Fruit fly (Drosophila melanogaster) S2 (cell line): ENCODE data around the gene CG4880.

Experiments
- CG8478 ChIP-seq: fragments of >200 bp; optimal IDR thresholded peaks from 2 replicates; lab custom pipeline; 2018
- CTCF ChIP-seq, 2 experiments: fragments of >200 bp; optimal IDR thresholded peaks; 2 replicates each; lab custom pipeline; 2018

The CG4880 gene

DNA sequence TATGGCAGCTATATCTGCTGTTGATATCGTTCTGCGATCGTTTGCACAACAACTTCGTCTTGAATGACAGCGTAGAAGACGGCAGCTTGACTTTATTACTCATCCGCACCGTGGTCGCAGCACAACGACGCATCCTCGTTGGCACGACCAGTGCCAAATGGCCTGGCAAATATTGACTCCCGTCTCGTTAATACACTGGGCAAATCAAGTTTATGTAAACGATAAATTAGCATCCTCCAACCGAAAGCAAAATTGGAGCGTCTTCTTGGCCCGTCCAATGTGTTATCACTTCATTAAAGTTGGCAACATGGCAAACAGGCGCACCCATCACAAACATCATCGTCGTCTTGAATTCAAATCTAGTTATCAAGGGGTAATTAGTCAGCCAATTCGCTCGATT is 30.8 kb downstream of the CG4880 start:
- TF ChIP-seq CTCF (optimal IDR thresholded peaks at IDR 0.05; lab: Kevin White, UChicago) = no peak
- no peak for TF ChIP-seq CG8478 (lab: Kevin White, UChicago)

DNA sequence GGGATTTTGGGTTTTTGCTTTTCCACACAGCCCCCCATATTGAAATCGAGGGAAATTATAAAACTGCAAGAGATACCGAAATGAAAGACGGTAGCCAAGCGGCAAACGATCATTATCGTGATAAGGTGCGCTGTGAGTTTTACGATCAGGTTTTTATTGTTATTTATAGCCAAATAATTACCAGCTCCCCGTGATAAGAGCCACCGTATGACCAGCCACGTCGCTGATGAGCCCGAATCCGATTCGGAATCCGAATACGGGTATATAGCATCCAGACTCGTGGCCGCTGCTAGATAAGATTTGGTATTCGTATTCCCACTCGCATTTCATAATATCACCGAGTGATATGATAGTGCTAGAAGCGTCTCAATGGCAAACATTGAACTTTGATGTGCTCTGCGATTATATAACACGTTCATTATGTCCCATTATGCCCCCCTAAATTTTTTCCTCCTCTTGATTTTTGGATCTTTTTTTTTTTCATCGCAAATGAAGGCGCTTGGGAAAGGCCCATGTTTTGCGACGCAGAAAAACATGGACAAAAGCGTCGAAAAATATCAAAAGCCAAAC is 32.2 kb downstream of the CG4880 start:
- TF ChIP-seq CTCF (optimal IDR thresholded peaks at IDR 0.05; lab: Kevin White, UChicago) (no peak), CG8478 (lab: Kevin White, UChicago) (no peak)

DNA sequence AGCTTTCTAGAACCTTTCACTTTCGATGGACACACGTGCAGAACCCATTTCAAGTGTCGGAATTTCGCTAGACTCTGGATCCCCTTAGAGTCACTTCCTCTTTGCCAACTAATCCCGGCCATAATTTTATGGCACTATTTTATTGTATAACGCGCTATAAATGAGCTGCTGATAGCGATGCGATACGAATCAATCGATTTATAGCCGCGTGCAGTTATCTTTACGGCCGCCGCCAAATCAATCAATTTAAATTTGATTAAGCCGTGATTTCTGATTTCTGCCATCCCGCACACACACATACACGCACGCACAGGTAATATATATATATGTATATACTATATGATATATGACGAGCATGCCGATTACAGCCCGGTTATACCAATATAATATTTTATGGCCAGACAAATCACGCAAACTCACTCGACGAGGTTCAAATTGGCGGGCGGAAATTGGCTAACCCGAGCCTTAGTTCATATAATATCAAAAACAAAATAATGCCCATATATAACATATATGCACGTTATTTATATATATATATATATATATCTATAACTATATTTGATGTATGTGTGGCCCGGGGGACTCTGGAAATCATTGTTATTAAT is 34.2 kb downstream of the CG4880 start:
- no peak for TF ChIP-seq CTCF (optimal IDR thresholded peaks at IDR 0.05; lab: Kevin White, UChicago)

DNA sequence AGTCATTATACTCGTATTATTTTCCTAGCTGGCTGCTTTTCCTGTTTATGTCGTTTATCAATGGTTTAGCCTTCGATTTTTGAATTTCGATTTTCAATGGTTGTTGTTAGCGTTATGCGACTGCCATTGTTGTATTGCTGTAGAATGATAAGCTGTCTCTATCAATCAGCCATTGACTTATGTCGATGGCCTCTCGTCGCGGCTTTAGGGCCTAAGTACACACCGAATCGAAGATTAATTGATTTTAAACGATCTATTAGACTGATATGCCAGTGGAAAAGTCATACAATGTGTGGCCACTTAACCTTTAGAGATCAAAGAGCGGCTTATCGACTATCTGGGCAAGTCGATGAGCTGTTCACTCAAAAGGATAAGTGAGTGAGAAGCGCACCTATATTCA is 36.0 kb downstream of the CG4880 start:
- TF ChIP-seq CTCF (optimal IDR thresholded peaks at IDR 0.05; lab: Kevin White, UChicago) (no peak), CG8478 (lab: Kevin White, UChicago) (no peak)

- no peak for TF ChIP-seq CTCF (optimal IDR thresholded peaks at IDR 0.05; lab: Kevin White, UChicago)
Measured at dm6 chrX:16923503-16923902, 36.9 kb downstream of the CG4880 start.

dm6 chrX:16924069-16924721 is 37.6 kb downstream of the CG4880 start:
- no peak for TF ChIP-seq CTCF (optimal IDR thresholded peaks at IDR 0.05; lab: Kevin White, UChicago)
- TF ChIP-seq CG8478 (lab: Kevin White, UChicago) = no peak

DNA sequence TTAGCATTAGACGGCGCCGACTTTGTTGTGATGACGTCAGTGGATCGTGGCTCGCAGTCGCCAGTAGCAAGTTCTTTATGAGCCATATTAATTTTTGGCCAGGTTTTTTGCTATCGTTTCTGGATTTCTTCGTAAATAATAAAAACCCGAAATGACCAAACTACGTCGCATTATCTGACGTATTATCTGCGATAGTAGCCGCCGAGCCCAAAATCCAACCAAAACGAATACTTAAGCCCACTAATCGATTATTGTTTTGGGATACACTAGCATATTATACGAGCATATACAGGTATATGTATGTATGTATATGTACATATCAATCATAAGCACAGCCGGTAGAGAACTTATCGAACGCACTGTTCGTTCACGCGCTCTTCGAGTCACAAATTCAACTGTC is 40.1 kb downstream of the CG4880 start:
- TF ChIP-seq CTCF (optimal IDR thresholded peaks at IDR 0.05; lab: Kevin White, UChicago) = no peak
- no peak for TF ChIP-seq CG8478 (lab: Kevin White, UChicago)

DNA sequence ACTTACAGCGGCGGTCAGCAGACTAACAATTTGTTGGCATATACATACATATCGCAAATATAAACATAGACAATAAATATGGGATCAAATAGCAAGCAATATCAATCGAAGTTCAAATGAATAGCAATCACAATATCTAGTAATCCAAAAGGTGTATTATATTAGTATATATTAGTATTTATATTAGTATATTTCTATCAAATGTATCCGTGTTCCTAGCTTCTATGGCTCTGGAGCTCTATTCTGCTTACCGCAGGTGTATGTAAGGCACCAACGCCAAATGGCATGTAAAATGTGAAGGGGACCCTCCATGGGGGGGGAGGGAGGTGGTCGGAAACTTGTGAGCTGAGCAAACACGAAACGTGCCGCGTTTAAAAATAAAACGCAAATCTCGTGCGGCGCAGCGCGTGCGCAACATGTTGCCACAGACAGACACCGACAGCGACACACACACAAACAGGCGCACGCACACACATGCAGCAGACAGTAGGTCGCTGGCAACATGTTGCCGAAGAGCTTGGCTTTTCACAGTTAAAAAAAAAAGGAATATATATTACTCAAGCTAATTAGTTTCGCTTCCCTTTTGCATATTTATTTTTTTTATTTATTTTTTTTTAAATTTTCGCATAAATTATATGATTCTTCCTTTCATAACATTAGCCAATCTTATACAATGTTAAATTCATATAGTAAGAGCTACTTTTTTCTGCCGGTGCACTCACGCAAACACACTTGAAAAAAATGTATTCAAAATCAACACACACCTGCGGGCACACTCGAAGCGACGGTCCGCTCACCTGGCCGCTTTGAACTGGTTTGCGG is 44.1 kb downstream of the CG4880 start:
- TF ChIP-seq CTCF (optimal IDR thresholded peaks at IDR 0.05; lab: Kevin White, UChicago) (no peak), CG8478 (lab: Kevin White, UChicago) (no peak)

dm6 chrX:16931994-16932819 is 45.6 kb downstream of the CG4880 start:
- TF ChIP-seq CTCF (optimal IDR thresholded peaks at IDR 0.05; lab: Kevin White, UChicago) (no peak), CG8478 (lab: Kevin White, UChicago) (no peak)

dm6 chrX:16932820-16933386 is 46.3 kb downstream of the CG4880 start:
- TF ChIP-seq CG8478 (lab: Kevin White, UChicago) (no peak), CTCF (optimal IDR thresholded peaks at IDR 0.05; lab: Kevin White, UChicago) (no peak)

DNA sequence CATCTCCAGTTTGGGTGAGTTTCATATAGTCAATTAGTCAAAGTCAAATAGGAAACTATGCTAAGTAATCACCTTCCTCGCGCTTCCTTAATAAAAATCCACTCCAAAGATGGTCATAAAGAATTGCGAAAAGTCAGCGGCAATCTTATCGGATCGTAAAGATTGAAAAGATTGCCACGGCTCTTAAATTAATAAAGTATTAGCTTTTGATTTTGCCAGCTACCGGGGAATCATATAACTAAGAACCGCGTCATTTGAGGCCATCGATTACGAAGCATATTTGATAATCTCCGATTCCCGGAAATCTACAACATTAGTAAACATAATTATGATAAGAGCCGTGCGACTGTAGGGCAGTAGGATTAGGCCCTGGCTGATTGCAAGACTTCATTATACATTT is 47.8 kb downstream of the CG4880 start:
- TF ChIP-seq CTCF (optimal IDR thresholded peaks at IDR 0.05; lab: Kevin White, UChicago) (no peak), CG8478 (lab: Kevin White, UChicago) (no peak)

dm6 chrX:16936689-16937088 is 50.1 kb downstream of the CG4880 start:
- TF ChIP-seq CTCF (optimal IDR thresholded peaks at IDR 0.05; lab: Kevin White, UChicago) (no peak), CG8478 (lab: Kevin White, UChicago) (no peak)
